Worm (Caenorhabditis elegans): ENCODE data around the gene F43G6.8.

- TF ChIP-seq aly-1 (tag; optimal IDR thresholded peaks at IDR 0.05) (no peak), ama-1 (optimal IDR thresholded peaks at IDR 0.05) (no peak), hmbx-1 (tag; optimal IDR thresholded peaks at IDR 0.05) (no peak), B0310.2 (tag; optimal IDR thresholded peaks at IDR 0.05) (no peak), ets-7 (tag; optimal IDR thresholded peaks at IDR 0.05) (no peak), ceh-36 (tag; optimal IDR thresholded peaks at IDR 0.05) (no peak), tbx-37 (GFP tag; conservative IDR thresholded peaks at IDR 0.05) (no peak), pes-1 (GFP tag; IDR thresholded peaks at IDR 0.05) (no peak), ceh-13 (GFP tag; optimal IDR thresholded peaks at IDR 0.05) (no peak), scrt-1 (GFP tag; IDR thresholded peaks at IDR 0.05) (no peak), tbx-11 (GFP tag; IDR thresholded peaks at IDR 0.05) (no peak), flt-1 (GFP tag; IDR thresholded peaks at IDR 0.05) (no peak), hnd-1 (tag; optimal IDR thresholded peaks at IDR 0.05) (no peak), sea-1 (GFP tag; conservative IDR thresholded peaks at IDR 0.05) (no peak)
Observed at ce11 chrII:11836554-11837218, 22.8 kb upstream of the F43G6.8 start.

Data from whole organism, early embryonic.